Fruit fly (Drosophila melanogaster) Kc167 (cell line): ENCODE data around the gene Nmd3.

Experiments
- Myc ChIP-seq: fragments of >200 bp; optimal IDR thresholded peaks from 2 replicates; lab custom pipeline; 2017; ENCODE audit warnings: missing external identifiers
- h ChIP-seq: fragments of >200 bp; optimal IDR thresholded peaks from 3 replicates; lab custom pipeline; 2018; ENCODE audit warnings: missing external identifiers
- psq ChIP-seq: fragments of >200 bp; optimal IDR thresholded peaks from 2 replicates; lab custom pipeline; 2017; ENCODE audit warnings: missing external identifiers
- ttk ChIP-seq: sonication (Bioruptor generic); optimal IDR thresholded peaks from 2 replicates; lab custom pipeline; 2017; ENCODE audit warnings: missing external identifiers

- TF ChIP-seq h (lab: Kevin White, UChicago) (no peak), psq (no peak), Myc (lab: Kevin White, UChicago) (no peak), ttk (lab: Kevin White, UChicago) (no peak)
Observed at dm6 chrX:2225138-2225537, 40.7 kb upstream of the Nmd3 start, which contains the start of gene pcx.
